Worm (Caenorhabditis elegans): ENCODE results near the gene mdh-1.

DNA sequence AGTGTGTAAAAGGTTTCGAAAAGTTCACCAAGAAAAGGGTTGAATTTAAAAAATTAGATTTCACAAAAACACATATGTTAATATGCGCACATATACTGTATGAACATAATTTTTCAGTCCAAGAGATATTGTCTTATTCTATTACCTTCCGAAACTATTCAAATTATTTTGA lies 1.8 kb upstream of the mdh-1 start, which contains the start of gene F46E10.3:
- TF ChIP-seq pes-1 (GFP tag; IDR thresholded peaks at IDR 0.05) (no peak), hmbx-1 (tag; optimal IDR thresholded peaks at IDR 0.05) (no peak), ama-1 (optimal IDR thresholded peaks at IDR 0.05) (no peak), tbx-37 (GFP tag; conservative IDR thresholded peaks at IDR 0.05) (no peak), scrt-1 (GFP tag; IDR thresholded peaks at IDR 0.05) (no peak), hmg-4 (GFP tag; optimal IDR thresholded peaks at IDR 0.05) (no peak), tra-4 (tag; optimal IDR thresholded peaks at IDR 0.05) (no peak), ceh-36 (tag; optimal IDR thresholded peaks at IDR 0.05) (no peak), tbx-11 (GFP tag; IDR thresholded peaks at IDR 0.05) (no peak), F13C5.2 (tag; optimal IDR thresholded peaks at IDR 0.05) (no peak), aly-1 (tag; optimal IDR thresholded peaks at IDR 0.05) (no peak), ets-7 (tag; optimal IDR thresholded peaks at IDR 0.05) (no peak)

Measured in whole organism, early embryonic.